Fruit fly (Drosophila melanogaster): Measurements from ENCODE around the gene Gmd.

DNA sequence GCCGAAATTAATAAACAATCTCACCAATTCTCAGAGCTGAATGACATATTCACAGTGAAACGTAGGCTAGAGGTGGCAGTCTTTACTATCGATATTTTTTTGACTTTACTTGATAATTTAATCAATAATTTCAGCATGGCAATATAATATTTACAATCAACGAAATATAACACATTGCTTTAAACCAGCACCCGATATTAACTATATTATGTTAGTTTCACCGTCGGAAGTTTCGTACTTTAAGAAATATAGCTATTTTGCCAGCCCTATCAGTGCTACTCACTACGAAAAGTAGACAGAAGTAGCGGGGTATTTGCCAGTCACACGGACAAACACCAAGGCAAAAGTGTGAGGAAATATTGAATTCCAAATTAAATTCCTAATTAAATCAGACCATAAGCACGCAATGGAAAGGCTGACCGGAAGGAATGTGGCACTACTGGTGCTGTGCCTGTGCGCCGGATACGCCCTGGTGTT, 34.0 kb upstream of the Gmd start, which contains the start of the genes CG31917, Tfb5 and SelT:
- TF ChIP-seq CG8478 (optimal IDR thresholded peaks at IDR 0.05) (no peak), CTCF (optimal IDR thresholded peaks at IDR 0.05) (peak in 1 of 2 experiments; percentile 10)

Measured in S2 (cell line).